Fruit fly (Drosophila melanogaster) whole organism, wandering third instar larva: Measurements from ENCODE around the gene Rpt4.

Experiments
- jim ChIP-seq: fragments of 175-275, 200-325 bp; sonication (Bioruptor generic); optimal IDR thresholded peaks from 2 replicates; lab custom pipeline; 2016; ENCODE audit warnings: missing biosample characterization, mild to moderate bottlenecking, missing genetic modification characterization
- pan ChIP-seq: fragments of >200 bp; optimal IDR thresholded peaks from 2 replicates; lab custom pipeline; 2017
- tai ChIP-seq: sonication (Bioruptor generic); optimal IDR thresholded peaks from 2 replicates; lab custom pipeline; 2016; ENCODE audit warnings: missing biosample characterization, missing genetic modification characterization

dm6 chrX:6315583-6315982 lies 24.5 kb upstream of the Rpt4 start:
- TF ChIP-seq jim (GFP tag; lab: Kevin White, UChicago) (no peak), tai (no peak), pan (lab: Kevin White, UChicago) (no peak)
